Worm (Caenorhabditis elegans) whole organism, midembryonic: Measurements from ENCODE around the gene C46F2.1.

ENCODE experiments used
- T22C8.4 ChIP-seq: fragments of 200-800 bp; sonication (Bioruptor generic); IDR thresholded peaks from 2 replicates; pipeline ENCODE4 v1.3.6; 2022; ENCODE audit warnings: missing genetic modification characterization, missing compliant biosample characterization
- cog-1 ChIP-seq: sonication (generic microtip); optimal IDR thresholded peaks from 2 replicates; lab custom pipeline; 2016; ENCODE audit warnings: missing genetic modification characterization, missing compliant biosample characterization
- flt-1 ChIP-seq: fragments of 200-800 bp; sonication (Bioruptor generic); IDR thresholded peaks from 2 replicates; pipeline ENCODE4 v1.3.6; 2022; ENCODE audit warnings: missing genetic modification characterization, missing compliant biosample characterization
- klf-2 ChIP-seq: fragments of 200-800 bp; sonication (Bioruptor generic); conservative IDR thresholded peaks from 2 replicates; pipeline ENCODE4 v1.3.6; 2022; ENCODE audit warnings: missing genetic modification reagents, missing genetic modification characterization, missing compliant biosample characterization
- med-1 ChIP-seq: sonication (generic microtip); optimal IDR thresholded peaks from 2 replicates; lab custom pipeline; 2017; ENCODE audit warnings: missing genetic modification characterization, mild to moderate bottlenecking, missing compliant biosample characterization, antibody characterized with exemption, missing genetic modification reagents; ENCODE audit not compliant: insufficient read depth
- ref-1 ChIP-seq: fragments of 200-800 bp; sonication (Bioruptor generic); conservative IDR thresholded peaks from 2 replicates; pipeline ENCODE4 v1.3.6; 2022; ENCODE audit warnings: missing genetic modification reagents, missing genetic modification characterization, missing compliant biosample characterization
- tab-1 ChIP-seq: fragments of 200-800 bp; sonication (Bioruptor generic); IDR thresholded peaks from 2 replicates; pipeline ENCODE4 v1.3.6; 2022; ENCODE audit warnings: missing genetic modification characterization, missing compliant biosample characterization
- ztf-23 ChIP-seq: fragments of 200-800 bp; sonication (Bioruptor generic); IDR thresholded peaks from 2 replicates; pipeline ENCODE4 v1.3.6; 2022; ENCODE audit warnings: missing genetic modification reagents, missing genetic modification characterization, missing compliant biosample characterization
- ztf-29 ChIP-seq: fragments of 200-800 bp; sonication (Bioruptor generic); IDR thresholded peaks from 2 replicates; pipeline ENCODE4 v1.3.6; 2022; ENCODE audit warnings: missing genetic modification reagents, missing genetic modification characterization, missing compliant biosample characterization

Gene C46F2.1

DNA sequence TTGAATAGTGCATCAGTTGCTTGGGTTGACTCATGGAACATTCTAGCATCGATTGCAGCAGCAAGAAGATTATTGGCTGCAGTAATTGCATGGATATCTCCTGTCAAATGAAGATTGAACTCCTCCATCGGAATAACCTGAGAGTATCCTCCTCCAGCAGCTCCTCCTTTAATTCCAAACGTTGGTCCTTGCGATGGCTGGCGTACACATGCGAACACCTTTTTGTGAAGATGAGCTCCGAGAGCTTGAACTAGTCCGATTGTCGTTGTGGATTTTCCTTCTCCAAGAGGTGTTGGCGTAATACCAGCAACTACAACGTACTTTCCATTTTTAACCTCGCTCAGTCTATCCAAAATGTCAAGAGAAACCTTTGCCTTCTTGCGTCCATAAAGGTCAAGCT is 4.9 kb downstream of the C46F2.1 start:
- TF ChIP-seq med-1 = no peak
- no peak for TF ChIP-seq flt-1 (GFP tag; lab: Robert Waterston, UW)
- TF ChIP-seq ztf-23 (GFP tag; lab: Robert Waterston, UW) = no peak
- no peak for TF ChIP-seq T22C8.4 (GFP tag; lab: Robert Waterston, UW)
- TF ChIP-seq ztf-29 (GFP tag; lab: Robert Waterston, UW) = no peak
- no peak for TF ChIP-seq cog-1 (tag; lab: Kevin White, UChicago)
- no peak for TF ChIP-seq klf-2
- TF ChIP-seq tab-1 (GFP tag; lab: Robert Waterston, UW) = no peak
- no peak for TF ChIP-seq ref-1 (GFP tag; lab: Robert Waterston, UW)

DNA sequence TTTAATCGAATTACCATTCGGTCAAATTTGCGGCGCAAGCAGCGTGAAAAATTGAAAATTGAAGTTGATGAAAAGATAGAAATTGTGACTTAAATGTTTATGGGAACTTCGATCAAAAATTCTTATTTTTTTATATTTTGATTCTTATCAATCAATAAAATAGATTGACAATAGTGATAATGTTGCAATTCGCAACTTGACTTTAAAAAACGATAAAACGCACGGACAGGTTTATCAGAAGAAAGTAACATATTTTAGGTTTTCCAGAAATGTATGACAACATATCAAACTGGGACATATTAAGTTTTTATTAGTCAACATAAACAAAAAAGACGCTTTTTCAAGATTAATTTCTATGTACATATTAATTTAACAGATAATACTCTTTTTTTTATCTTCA is 5.5 kb downstream of the C46F2.1 start:
- TF ChIP-seq klf-2 (no peak), flt-1 (GFP tag; lab: Robert Waterston, UW) (no peak), cog-1 (tag; lab: Kevin White, UChicago) (no peak), ztf-29 (GFP tag; lab: Robert Waterston, UW) (no peak), ref-1 (GFP tag; lab: Robert Waterston, UW) (no peak), med-1 (no peak), ztf-23 (GFP tag; lab: Robert Waterston, UW) (no peak), T22C8.4 (GFP tag; lab: Robert Waterston, UW) (no peak), tab-1 (GFP tag; lab: Robert Waterston, UW) (no peak)

DNA sequence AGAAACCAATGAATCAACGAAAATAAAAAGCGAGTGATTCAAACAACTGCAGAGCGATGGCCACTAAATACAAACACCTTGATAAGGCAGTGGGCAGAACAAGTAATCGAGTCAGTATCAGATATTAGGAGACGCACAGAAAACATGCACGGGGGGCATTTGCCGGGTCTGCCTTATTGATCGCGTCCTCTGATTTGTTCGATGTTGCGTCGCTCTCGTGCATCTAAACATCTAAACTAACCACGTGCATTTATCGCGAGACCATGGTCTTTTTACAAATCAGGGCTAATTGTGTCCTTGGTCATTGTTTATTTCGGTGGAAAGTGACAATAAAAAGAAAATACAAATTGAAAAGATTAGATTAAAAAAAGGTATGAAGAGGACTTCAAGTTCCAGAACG is 6.1 kb downstream of the C46F2.1 start, which contains the start of gene K07E3.4:
K07E3.4 (minus strand) TSS at position 100 of the 400 bp plus-strand sequence.
- TF ChIP-seq flt-1 (GFP tag; lab: Robert Waterston, UW) (no peak), T22C8.4 (GFP tag; lab: Robert Waterston, UW) (no peak), ztf-23 (GFP tag; lab: Robert Waterston, UW) (no peak)

DNA sequence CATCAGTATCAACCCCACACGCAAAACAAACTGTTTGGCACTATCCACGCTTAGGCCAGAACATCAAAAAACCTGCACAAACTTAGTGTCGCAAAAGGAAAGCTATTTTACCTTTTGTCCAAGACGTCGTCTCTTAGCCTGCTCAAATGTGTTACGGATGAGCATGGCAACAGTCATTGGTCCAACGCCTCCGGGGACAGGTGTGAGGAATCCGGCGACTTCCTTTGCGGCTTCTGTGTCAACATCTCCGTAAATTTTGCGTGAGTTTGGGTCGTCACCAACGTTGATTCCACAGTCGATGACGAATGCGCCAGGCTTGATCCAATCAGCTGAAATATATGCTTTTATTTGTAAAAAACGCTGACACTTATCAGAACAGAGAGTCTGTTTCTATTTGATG is 6.8 kb downstream of the C46F2.1 start:
- no peak for TF ChIP-seq ztf-29 (GFP tag; lab: Robert Waterston, UW)
- TF ChIP-seq med-1 = no peak
- TF ChIP-seq flt-1 (GFP tag; lab: Robert Waterston, UW) = no peak
- TF ChIP-seq klf-2 = no peak
- TF ChIP-seq ztf-23 (GFP tag; lab: Robert Waterston, UW) = no peak
- TF ChIP-seq cog-1 (tag; lab: Kevin White, UChicago) = no peak
- no peak for TF ChIP-seq T22C8.4 (GFP tag; lab: Robert Waterston, UW)
- TF ChIP-seq tab-1 (GFP tag; lab: Robert Waterston, UW) = no peak
- no peak for TF ChIP-seq ref-1 (GFP tag; lab: Robert Waterston, UW)

DNA sequence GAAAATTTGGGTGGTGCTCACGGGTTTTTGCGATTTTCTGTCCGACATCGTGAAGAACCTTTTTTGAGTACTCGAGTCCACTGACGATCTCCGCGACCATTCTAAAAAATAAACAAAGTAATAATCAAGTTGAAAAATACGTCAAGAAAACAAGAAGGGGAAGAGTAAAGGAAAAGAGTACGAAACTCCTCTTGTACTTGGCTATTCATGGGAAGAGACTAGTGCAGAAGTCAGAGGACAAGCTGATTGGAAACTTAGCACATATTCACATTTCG is 8.5 kb downstream of the C46F2.1 start, which contains the start of gene dao-3:
dao-3 (minus strand) TSS at position 101 of the 275 bp plus-strand sequence.
- TF ChIP-seq tab-1 (GFP tag; lab: Robert Waterston, UW) (no peak), ztf-23 (GFP tag; lab: Robert Waterston, UW) (no peak), flt-1 (GFP tag; lab: Robert Waterston, UW) (no peak), cog-1 (tag; lab: Kevin White, UChicago) (no peak), T22C8.4 (GFP tag; lab: Robert Waterston, UW) (no peak)

DNA sequence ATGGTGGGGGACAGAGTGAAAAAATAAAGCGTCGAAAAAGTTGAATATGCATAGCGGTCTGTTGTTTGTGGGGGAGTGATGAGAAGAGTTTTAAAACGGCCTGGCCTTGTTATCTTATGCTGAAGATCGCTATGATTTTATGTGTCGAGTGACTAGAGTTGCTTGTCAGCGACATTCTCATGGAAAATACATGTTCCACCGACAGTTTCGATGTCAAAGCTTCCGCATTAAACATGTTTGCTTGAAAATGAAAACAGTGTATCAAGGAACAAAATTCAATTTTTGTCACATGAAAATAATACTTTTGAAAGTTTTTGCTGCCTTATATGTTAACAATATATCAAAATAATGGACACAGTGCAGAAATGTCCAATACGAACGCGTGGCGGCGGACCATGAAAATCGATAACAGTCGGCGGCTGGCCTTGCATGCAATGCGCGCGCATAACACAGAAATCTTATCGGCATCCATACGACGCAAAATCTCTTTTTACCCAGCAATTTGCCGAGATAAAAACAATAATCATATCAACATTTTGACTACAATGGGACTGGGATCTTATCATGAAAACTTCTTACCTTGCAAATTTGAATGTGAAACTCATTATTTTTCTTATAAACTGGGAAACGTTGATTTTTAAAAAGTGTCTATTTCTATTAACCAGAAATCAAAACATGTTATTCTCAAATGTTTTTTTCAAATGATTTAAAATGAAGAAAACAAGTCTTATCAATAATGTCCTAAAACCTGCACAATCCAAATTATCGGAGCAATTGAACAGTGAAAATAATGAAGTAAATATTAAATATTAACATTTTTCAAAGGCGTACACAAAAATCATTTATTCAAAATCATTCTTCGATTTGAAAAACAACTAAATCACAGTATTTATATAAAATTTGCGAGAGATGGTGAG is 9.1 kb downstream of the C46F2.1 start:
- TF ChIP-seq ztf-29 (GFP tag; lab: Robert Waterston, UW) = no peak
- no peak for TF ChIP-seq cog-1 (tag; lab: Kevin White, UChicago)
- TF ChIP-seq T22C8.4 (GFP tag; lab: Robert Waterston, UW) = peak; percentile 46
- no peak for TF ChIP-seq ztf-23 (GFP tag; lab: Robert Waterston, UW)
- TF ChIP-seq klf-2 = no peak
- TF ChIP-seq tab-1 (GFP tag; lab: Robert Waterston, UW) = no peak

DNA sequence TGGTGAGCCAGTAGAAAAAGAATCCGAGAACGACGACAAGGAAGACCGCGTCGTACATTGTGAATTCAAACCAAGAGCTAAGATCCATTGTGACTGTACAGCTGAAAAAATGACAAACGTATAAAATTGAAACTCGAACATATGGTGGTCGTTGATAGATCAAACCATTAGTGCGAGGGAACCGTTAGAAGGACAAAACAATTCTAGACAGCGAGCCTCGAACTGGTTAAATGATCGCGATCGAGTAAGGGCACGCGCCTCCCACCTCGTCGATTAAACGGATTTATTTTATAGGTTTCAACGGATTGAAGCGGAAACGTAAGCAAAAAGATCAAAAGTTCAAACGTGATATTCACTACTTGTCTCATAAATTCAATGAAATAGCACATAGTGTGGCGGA is 10.6 kb downstream of the C46F2.1 start, which contains the start of gene vem-1:
vem-1 (minus strand) TSS at position 101 of the 400 bp plus-strand sequence.
- TF ChIP-seq ztf-23 (GFP tag; lab: Robert Waterston, UW) (no peak), cog-1 (tag; lab: Kevin White, UChicago) (no peak), klf-2 (no peak), flt-1 (GFP tag; lab: Robert Waterston, UW) (no peak), ref-1 (GFP tag; lab: Robert Waterston, UW) (no peak), ztf-29 (GFP tag; lab: Robert Waterston, UW) (no peak), tab-1 (GFP tag; lab: Robert Waterston, UW) (no peak), med-1 (no peak), T22C8.4 (GFP tag; lab: Robert Waterston, UW) (no peak)

DNA sequence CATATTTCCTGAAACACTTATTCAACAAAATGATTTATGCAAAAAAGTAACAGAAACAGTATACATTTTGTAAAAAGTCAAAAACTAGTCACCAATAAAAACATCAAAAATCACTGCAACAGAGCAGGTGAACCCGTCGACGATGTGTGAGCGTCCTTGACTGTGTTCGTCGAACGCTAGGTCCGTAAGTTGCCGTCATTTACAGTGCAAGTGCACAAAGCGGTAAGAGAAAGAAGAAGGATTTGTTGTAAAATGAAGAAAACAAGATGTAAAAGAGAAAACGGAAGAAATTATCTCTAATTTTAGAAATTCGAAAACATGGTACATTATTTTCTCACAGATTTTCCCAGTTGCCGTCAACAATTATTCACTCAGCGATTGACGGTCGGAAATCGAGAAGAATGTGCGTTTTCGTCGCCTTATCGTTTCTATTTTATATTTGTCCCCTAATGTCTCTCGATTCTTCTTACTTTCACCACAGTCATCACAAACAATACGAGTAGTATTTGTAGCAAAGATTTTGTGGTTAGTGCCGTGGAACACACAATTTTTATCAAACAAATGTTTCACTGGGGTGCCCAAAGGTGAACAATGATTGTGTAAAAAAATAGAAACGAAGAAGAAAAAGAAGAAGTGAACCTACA is 11.5 kb downstream of the C46F2.1 start:
- TF ChIP-seq ref-1 (GFP tag; lab: Robert Waterston, UW) = no peak
- no peak for TF ChIP-seq med-1
- TF ChIP-seq cog-1 (tag; lab: Kevin White, UChicago) = no peak
- no peak for TF ChIP-seq tab-1 (GFP tag; lab: Robert Waterston, UW)
- TF ChIP-seq ztf-29 (GFP tag; lab: Robert Waterston, UW) = no peak
- TF ChIP-seq flt-1 (GFP tag; lab: Robert Waterston, UW) = no peak

DNA sequence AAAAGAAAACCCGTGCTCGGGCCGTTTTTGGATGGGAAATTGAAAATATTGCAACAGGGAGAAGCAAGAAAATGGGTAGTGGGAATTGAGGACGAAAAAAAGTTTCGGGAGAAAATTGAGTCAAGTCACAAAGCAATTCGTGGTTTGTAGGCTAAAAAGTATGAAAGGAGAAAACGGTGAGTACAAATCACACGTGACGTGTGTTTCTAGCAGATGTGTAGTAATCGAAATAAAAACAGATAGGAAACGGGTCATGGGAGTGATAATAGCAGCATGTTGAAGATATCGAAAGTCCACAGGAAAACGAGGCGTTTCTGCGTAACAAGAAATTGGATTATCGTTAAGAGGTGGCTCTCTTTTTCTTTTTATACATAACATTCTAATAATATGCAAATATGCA is 12.1 kb downstream of the C46F2.1 start:
- TF ChIP-seq ztf-23 (GFP tag; lab: Robert Waterston, UW) = no peak
- TF ChIP-seq klf-2 = no peak
- no peak for TF ChIP-seq flt-1 (GFP tag; lab: Robert Waterston, UW)
